Fruit fly (Drosophila melanogaster) whole organism, embryonic: ENCODE measurements around the gene CG43093.

Source experiments
- Adf1 ChIP-seq: fragments of 200-800 bp; sonication (Bioruptor generic); IDR thresholded peaks from 2 replicates; pipeline ENCODE4 v1.3.6; 2022; ENCODE audit warnings: missing biosample characterization, missing genetic modification characterization
- Asciz ChIP-seq: fragments of 200-800 bp; sonication (Bioruptor generic); optimal IDR thresholded peaks from 2 replicates; lab custom pipeline; 2017; ENCODE audit warnings: missing biosample characterization, mild to moderate bottlenecking, missing genetic modification characterization, missing genetic modification reagents
- CG10462 ChIP-seq: fragments of 200-800 bp; sonication (Bioruptor generic); optimal IDR thresholded peaks from 2 replicates; lab custom pipeline; 2016; ENCODE audit warnings: missing biosample characterization, missing genetic modification characterization
- CG10959 ChIP-seq: fragments of 200-800 bp; sonication (Bioruptor generic); IDR thresholded peaks from 2 replicates; pipeline ENCODE4 v1.3.6; 2022; ENCODE audit warnings: missing biosample characterization, missing genetic modification characterization
- CG10979 ChIP-seq: fragments of 200-800 bp; sonication (Bioruptor generic); optimal IDR thresholded peaks from 2 replicates; lab custom pipeline; 2018; ENCODE audit warnings: missing biosample characterization, mild to moderate bottlenecking, missing genetic modification characterization, moderate library complexity
- CG11247 ChIP-seq: fragments of 200-800 bp; sonication (Bioruptor generic); IDR thresholded peaks from 2 replicates; pipeline ENCODE4 v1.3.6; 2022; ENCODE audit warnings: missing biosample characterization, missing genetic modification characterization
- CG12219 ChIP-seq: fragments of 200-800 bp; sonication (Bioruptor generic); optimal IDR thresholded peaks from 3 replicates; lab custom pipeline; 2018; ENCODE audit warnings: missing biosample characterization, mild to moderate bottlenecking, missing genetic modification characterization
- CG12391 ChIP-seq: fragments of 200-800 bp; sonication (Bioruptor generic); optimal IDR thresholded peaks from 3 replicates; lab custom pipeline; 2018; ENCODE audit warnings: missing biosample characterization, mild to moderate bottlenecking, missing genetic modification characterization, moderate library complexity
- CG12659 ChIP-seq: fragments of 200-800 bp; sonication (Bioruptor generic); optimal IDR thresholded peaks from 3 replicates; lab custom pipeline; 2017; ENCODE audit warnings: mild to moderate bottlenecking, missing biosample characterization, missing genetic modification reagents, missing genetic modification characterization
- CG12769 ChIP-seq: fragments of 200-800 bp; sonication (Bioruptor generic); optimal IDR thresholded peaks from 2 replicates; lab custom pipeline; 2019; ENCODE audit warnings: missing biosample characterization, mild to moderate bottlenecking, missing genetic modification characterization, moderate library complexity
- CG16779 ChIP-seq: fragments of 200-800 bp; sonication (Bioruptor generic); IDR thresholded peaks from 2 replicates; pipeline ENCODE4 v1.3.6; 2022; ENCODE audit warnings: missing biosample characterization, missing genetic modification characterization
- CG17328 ChIP-seq: fragments of 200-800 bp; sonication (Bioruptor generic); IDR thresholded peaks from 2 replicates; pipeline ENCODE4 v1.3.6; 2022; ENCODE audit warnings: missing biosample characterization, missing genetic modification characterization
- CG17385 ChIP-seq: fragments of 200-800 bp; sonication (Bioruptor generic); optimal IDR thresholded peaks from 3 replicates; lab custom pipeline; 2018; ENCODE audit warnings: missing biosample characterization, mild to moderate bottlenecking, missing genetic modification characterization
- CG2116 ChIP-seq: fragments of 200-800 bp; sonication (Bioruptor generic); optimal IDR thresholded peaks from 3 replicates; lab custom pipeline; 2018; ENCODE audit warnings: missing biosample characterization, mild to moderate bottlenecking, missing genetic modification characterization
- CG32532 ChIP-seq: fragments of 200-800 bp; sonication (Bioruptor generic); IDR thresholded peaks from 2 replicates; pipeline ENCODE4 v1.3.6; 2022; ENCODE audit warnings: missing biosample characterization, missing genetic modification characterization
- CG33557 ChIP-seq: fragments of 200-800 bp; sonication (Bioruptor generic); optimal IDR thresholded peaks from 2 replicates; lab custom pipeline; 2019; ENCODE audit warnings: missing biosample characterization, mild to moderate bottlenecking, missing genetic modification characterization, moderate library complexity
- CG34224 ChIP-seq: fragments of 200-800 bp; sonication (Bioruptor generic); IDR thresholded peaks from 3 replicates; pipeline ENCODE4 v1.3.6; 2022; ENCODE audit warnings: missing biosample characterization, missing genetic modification characterization; ENCODE audit not compliant: partially characterized antibody
- CG3847 ChIP-seq: fragments of 200-800 bp; sonication (Bioruptor generic); IDR thresholded peaks from 2 replicates; pipeline ENCODE4 v1.3.6; 2022; ENCODE audit warnings: missing biosample characterization, missing genetic modification characterization
- CG4424 ChIP-seq: fragments of 200-800 bp; sonication (Bioruptor generic); optimal IDR thresholded peaks from 3 replicates; lab custom pipeline; 2016; ENCODE audit warnings: missing biosample characterization, missing genetic modification characterization
- CG5953 ChIP-seq: fragments of 200-800 bp; sonication (Bioruptor generic); IDR thresholded peaks from 2 replicates; pipeline ENCODE4 v1.3.6; 2022; ENCODE audit warnings: missing biosample characterization, missing genetic modification characterization
- CG6654 ChIP-seq: fragments of 200-800 bp; sonication (Bioruptor generic); optimal IDR thresholded peaks from 2 replicates; lab custom pipeline; 2017; ENCODE audit warnings: missing biosample characterization, mild to moderate bottlenecking, missing genetic modification characterization
- CG6791 ChIP-seq: fragments of 200-800 bp; sonication (Bioruptor generic); IDR thresholded peaks from 3 replicates; pipeline ENCODE4 v1.3.6; 2022; ENCODE audit warnings: missing biosample characterization, missing genetic modification characterization; ENCODE audit not compliant: partially characterized antibody
- CG6813 ChIP-seq: fragments of 200-800 bp; sonication (Bioruptor generic); optimal IDR thresholded peaks from 2 replicates; lab custom pipeline; 2017; ENCODE audit warnings: missing biosample characterization, missing genetic modification characterization, mild to moderate bottlenecking, moderate library complexity, missing genetic modification reagents
- CG8765 ChIP-seq: fragments of 200-800 bp; sonication (Bioruptor generic); IDR thresholded peaks from 2 replicates; pipeline ENCODE4 v1.3.6; 2022; ENCODE audit warnings: missing biosample characterization, missing genetic modification characterization
- CG8924 ChIP-seq: fragments of 200-800 bp; optimal IDR thresholded peaks from 3 replicates; lab custom pipeline; 2019; ENCODE audit warnings: missing biosample characterization, mild to moderate bottlenecking, missing genetic modification characterization, moderate library complexity
- CG9437 ChIP-seq: fragments of 200-800 bp; sonication (Bioruptor generic); optimal IDR thresholded peaks from 2 replicates; lab custom pipeline; 2018; ENCODE audit warnings: missing biosample characterization, mild to moderate bottlenecking, missing genetic modification characterization
- Drgx ChIP-seq: fragments of 200-800 bp; sonication (Bioruptor generic); IDR thresholded peaks from 2 replicates; pipeline ENCODE4 v1.3.6; 2022; ENCODE audit warnings: missing biosample characterization, missing genetic modification characterization
- E2f1 ChIP-seq: fragments of 200-800 bp; sonication (Bioruptor generic); IDR thresholded peaks from 2 replicates; pipeline ENCODE4 v1.3.6; 2022; ENCODE audit warnings: missing biosample characterization, missing genetic modification characterization
- Ets65A ChIP-seq: fragments of 200-800 bp; sonication (Bioruptor generic); peaks from one replicate; lab custom pipeline; 2016; ENCODE audit warnings: missing biosample characterization, missing genetic modification characterization
- MTF-1 ChIP-seq: fragments of 200-800 bp; sonication (Bioruptor generic); optimal IDR thresholded peaks from 2 replicates; lab custom pipeline; 2018; ENCODE audit warnings: missing biosample characterization, mild to moderate bottlenecking, missing genetic modification characterization, borderline replicate concordance
- Scr ChIP-seq: fragments of 200-800 bp; sonication (Bioruptor generic); IDR thresholded peaks from 2 replicates; pipeline ENCODE4 v1.3.6; 2022; ENCODE audit warnings: missing biosample characterization, missing genetic modification characterization; ENCODE audit not compliant: partially characterized antibody
- Stat92E ChIP-seq, 3 experiments: fragments of >200 bp in 2 of 3; fragments of 200-800 bp in 1 of 3; sonication (Bioruptor generic) in 1 of 3; optimal IDR thresholded peaks; 2 replicates each; lab custom pipeline; 2017 to 2019; ENCODE audit warnings: missing biosample characterization in 3 of 3, missing genetic modification characterization in 3 of 3, mild to moderate bottlenecking in 1 of 3, moderate library complexity in 1 of 3
- ara ChIP-seq: fragments of 200-800 bp; sonication (Bioruptor generic); IDR thresholded peaks from 2 replicates; pipeline ENCODE4 v1.3.6; 2022; ENCODE audit warnings: missing biosample characterization, missing genetic modification characterization
- ase ChIP-seq: fragments of 200-800 bp; sonication (Bioruptor generic); IDR thresholded peaks from 3 replicates; pipeline ENCODE4 v1.3.6; 2022; ENCODE audit warnings: missing biosample characterization, missing genetic modification characterization
- bbx ChIP-seq: fragments of 200-800 bp; sonication (Bioruptor generic); IDR thresholded peaks from 2 replicates; pipeline ENCODE4 v1.3.6; 2022; ENCODE audit warnings: missing biosample characterization, missing genetic modification characterization; ENCODE audit not compliant: partially characterized antibody
- dimm ChIP-seq: fragments of 200-800 bp; sonication (Bioruptor generic); IDR thresholded peaks from 2 replicates; pipeline ENCODE4 v1.3.6; 2022; ENCODE audit warnings: missing biosample characterization, missing genetic modification characterization
- jing ChIP-seq: fragments of 200-800 bp; sonication (Bioruptor generic); optimal IDR thresholded peaks from 2 replicates; lab custom pipeline; 2018; ENCODE audit warnings: missing biosample characterization, mild to moderate bottlenecking, missing genetic modification characterization
- lmd ChIP-seq: fragments of 200-800 bp; sonication (Bioruptor generic); IDR thresholded peaks from 2 replicates; pipeline ENCODE4 v1.3.6; 2022; ENCODE audit warnings: missing biosample characterization, missing genetic modification characterization
- lola ChIP-seq, 3 experiments: fragments of >200 bp in 2 of 3; fragments of 200-800 bp in 1 of 3; sonication (Bioruptor generic) in 1 of 3; optimal IDR thresholded peaks; 2 replicates each; lab custom pipeline; 2017 to 2019; ENCODE audit warnings: missing biosample characterization in 3 of 3, missing genetic modification characterization in 3 of 3, mild to moderate bottlenecking in 1 of 3, moderate library complexity in 1 of 3
- mirr ChIP-seq: fragments of 200-800 bp; sonication (Bioruptor generic); optimal IDR thresholded peaks from 3 replicates; lab custom pipeline; 2018; ENCODE audit warnings: missing biosample characterization, mild to moderate bottlenecking, missing genetic modification characterization
- nau ChIP-seq: fragments of 200-800 bp; sonication (Bioruptor generic); optimal IDR thresholded peaks from 3 replicates; lab custom pipeline; 2017; ENCODE audit warnings: missing biosample characterization, mild to moderate bottlenecking, missing genetic modification characterization, missing genetic modification reagents
- pros ChIP-seq: fragments of 200-800 bp; sonication (Bioruptor generic); optimal IDR thresholded peaks from 3 replicates; lab custom pipeline; 2019; ENCODE audit warnings: missing biosample characterization, mild to moderate bottlenecking, missing genetic modification characterization, moderate library complexity
- psq ChIP-seq: fragments of 200-800 bp; sonication (Bioruptor generic); optimal IDR thresholded peaks from 2 replicates; lab custom pipeline; 2017; ENCODE audit warnings: missing biosample characterization, missing genetic modification characterization
- tll ChIP-seq, 2 experiments: fragments of 200-800 bp in 1 of 2; fragments of >200 bp in 1 of 2; sonication (Bioruptor generic) in 1 of 2; optimal IDR thresholded peaks; 2 replicates each; lab custom pipeline; 2017 to 2019; ENCODE audit warnings: missing biosample characterization in 2 of 2, missing genetic modification characterization in 2 of 2, mild to moderate bottlenecking in 1 of 2, moderate library complexity in 1 of 2
- toy ChIP-seq: fragments of 200-800 bp; sonication (Bioruptor generic); IDR thresholded peaks from 2 replicates; pipeline ENCODE4 v1.3.6; 2022; ENCODE audit warnings: missing biosample characterization, missing genetic modification characterization
- trh ChIP-seq: fragments of 200-800 bp; sonication (Bioruptor generic); optimal IDR thresholded peaks from 2 replicates; lab custom pipeline; 2016; ENCODE audit warnings: missing biosample characterization, missing genetic modification characterization
- wek ChIP-seq: fragments of 200-800 bp; sonication (Bioruptor generic); optimal IDR thresholded peaks from 3 replicates; lab custom pipeline; 2018; ENCODE audit warnings: missing biosample characterization, mild to moderate bottlenecking, missing genetic modification characterization, moderate library complexity
- yki ChIP-seq: fragments of >200 bp; optimal IDR thresholded peaks from 3 replicates; lab custom pipeline; 2018
- zf30C ChIP-seq: fragments of 200-800 bp; sonication (Bioruptor generic); optimal IDR thresholded peaks from 3 replicates; lab custom pipeline; 2018; ENCODE audit warnings: missing biosample characterization, mild to moderate bottlenecking, missing genetic modification characterization

Gene CG43093

DNA sequence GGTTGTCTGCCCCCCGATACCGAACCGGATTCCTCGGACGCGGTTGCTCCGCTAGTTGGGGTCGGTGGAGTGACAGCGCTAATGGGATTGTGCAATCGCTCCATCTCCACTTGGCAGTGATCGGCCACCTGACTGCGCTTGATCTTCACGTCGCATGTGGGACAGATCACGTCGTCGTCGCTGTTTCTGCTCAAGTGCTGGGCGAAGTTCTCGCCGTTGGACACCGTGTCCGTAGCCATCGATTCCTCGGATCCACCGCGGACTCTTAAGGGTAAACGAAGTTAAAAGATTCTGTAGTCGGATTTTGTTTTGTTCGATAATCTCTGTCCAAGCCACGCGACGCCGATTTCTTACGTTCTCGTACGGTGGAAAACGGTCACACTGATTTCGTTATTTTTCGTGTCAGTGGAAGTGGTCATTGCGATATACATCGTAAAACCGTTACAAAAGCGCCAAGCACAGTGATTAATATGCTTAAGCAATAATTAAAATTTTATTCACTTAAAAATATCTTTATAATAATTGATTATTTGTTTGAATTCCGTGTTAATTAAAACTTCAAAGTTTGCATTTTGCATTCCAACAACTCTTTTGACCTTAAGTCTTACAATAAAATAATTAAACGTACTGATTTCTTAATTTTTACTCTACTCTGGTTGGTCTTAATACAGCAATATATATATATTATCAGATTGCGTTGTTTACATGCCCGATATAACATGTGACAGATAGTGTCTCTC lies 43.9 kb downstream of the CG43093 start, which contains the start of gene RNF220 (continued):
- no peak for TF ChIP-seq CG8924 (tag; lab: Kevin White, UChicago)
- TF ChIP-seq toy (GFP tag; lab: Robert Waterston, UW): no peak
- no peak for TF ChIP-seq CG3847 (GFP tag; lab: Robert Waterston, UW)
- TF ChIP-seq CG17385 (GFP tag; lab: Kevin White, UChicago): peak; percentile 12
- TF ChIP-seq tll (GFP tag; optimal IDR thresholded peaks at IDR 0.05; lab: Kevin White, UChicago): no peak
- TF ChIP-seq E2f1 (GFP tag; lab: Robert Waterston, UW): no peak
- peak in 1 of 3 experiments; percentile 16 for TF ChIP-seq lola (GFP tag; optimal IDR thresholded peaks at IDR 0.05; lab: Kevin White, UChicago)
- no peak for TF ChIP-seq CG33557 (GFP tag; lab: Kevin White, UChicago)
- TF ChIP-seq CG10462 (GFP tag; lab: Kevin White, UChicago): no peak
- no peak for TF ChIP-seq ase
- TF ChIP-seq Ets65A (GFP tag; lab: Kevin White, UChicago): peak; percentile 67
- no peak for TF ChIP-seq psq (GFP tag; lab: Kevin White, UChicago)
- TF ChIP-seq jing (GFP tag; lab: Kevin White, UChicago): no peak
- TF ChIP-seq CG8765 (GFP tag; lab: Robert Waterston, UW): no peak
- no peak for TF ChIP-seq CG10979 (tag; lab: Kevin White, UChicago)
- no peak; the same call in 1 of the 2 replicates for TF ChIP-seq Scr
- TF ChIP-seq trh (GFP tag; lab: Kevin White, UChicago): no peak
- no peak for TF ChIP-seq lmd
- TF ChIP-seq CG16779: no peak
- TF ChIP-seq CG6791 (GFP tag; lab: Robert Waterston, UW): peak; percentile 81
- no peak for TF ChIP-seq ara (GFP tag; lab: Robert Waterston, UW)
- no peak for TF ChIP-seq MTF-1 (GFP tag; lab: Kevin White, UChicago)
- no peak for TF ChIP-seq nau
- peak; percentile 33 for TF ChIP-seq CG12659 (GFP tag; lab: Kevin White, UChicago)
- no peak for TF ChIP-seq CG6654 (GFP tag; lab: Kevin White, UChicago)
- TF ChIP-seq CG12391 (tag; lab: Kevin White, UChicago): no peak
- TF ChIP-seq pros: no peak
- TF ChIP-seq CG10959 (GFP tag; lab: Robert Waterston, UW): no peak
- peak; percentile 31 for TF ChIP-seq CG4424
- no peak for TF ChIP-seq Adf1 (GFP tag; lab: Robert Waterston, UW)
- TF ChIP-seq CG17328: no peak
- TF ChIP-seq mirr (GFP tag; lab: Kevin White, UChicago): no peak
- TF ChIP-seq CG34224: peak; percentile 54; the same call in 1 of the 3 replicates
- TF ChIP-seq dimm (GFP tag; lab: Robert Waterston, UW): no peak; the same call in 1 of the 2 replicates
- TF ChIP-seq Stat92E (GFP tag; optimal IDR thresholded peaks at IDR 0.05; lab: Kevin White, UChicago): no peak
- TF ChIP-seq yki: no peak
- no peak for TF ChIP-seq CG5953 (GFP tag; lab: Robert Waterston, UW)
- no peak for TF ChIP-seq zf30C
- TF ChIP-seq Asciz: no peak
- TF ChIP-seq CG6813 (GFP tag; lab: Kevin White, UChicago): no peak
- peak; percentile 46 for TF ChIP-seq CG2116 (GFP tag; lab: Kevin White, UChicago)
- TF ChIP-seq wek (GFP tag; lab: Kevin White, UChicago): no peak
- no peak for TF ChIP-seq CG12219 (GFP tag; lab: Kevin White, UChicago)
- no peak for TF ChIP-seq CG12769 (tag; lab: Kevin White, UChicago)
- TF ChIP-seq Drgx (GFP tag; lab: Robert Waterston, UW): no peak
- peak; percentile 97 for TF ChIP-seq CG9437
- no peak for TF ChIP-seq CG11247 (GFP tag; lab: Robert Waterston, UW)
- TF ChIP-seq bbx: peak; percentile 78
- no peak; the same call in 1 of the 2 replicates for TF ChIP-seq CG32532 (GFP tag; lab: Robert Waterston, UW)
